Worm (Caenorhabditis elegans) whole organism, young adult: ENCODE measurements around the gene F29F11.20.

ENCODE experiments used
- F55B11.4 ChIP-seq: sonication (generic microtip); optimal IDR thresholded peaks from 2 replicates; lab custom pipeline; 2016; ENCODE audit warnings: missing compliant biosample characterization, missing genetic modification characterization, borderline replicate concordance; ENCODE audit not compliant: insufficient read depth
- T26A5.8 ChIP-seq: sonication (generic microtip); optimal IDR thresholded peaks from 2 replicates; lab custom pipeline; 2016; ENCODE audit warnings: missing genetic modification characterization, missing compliant biosample characterization
- Y95B8A.8 ChIP-seq: fragments of 200-800 bp; sonication (Bioruptor generic); IDR thresholded peaks from 2 replicates; pipeline ENCODE4 v1.3.6; 2022; ENCODE audit warnings: missing genetic modification reagents, missing genetic modification characterization, missing compliant biosample characterization
- akir-1 ChIP-seq: fragments of 200-800 bp; sonication (Bioruptor generic); optimal IDR thresholded peaks from 2 replicates; lab custom pipeline; 2018; ENCODE audit warnings: mild to moderate bottlenecking, missing genetic modification characterization, moderate library complexity, missing compliant biosample characterization
- atf-7 ChIP-seq: sonication (generic microtip); optimal IDR thresholded peaks from 2 replicates; lab custom pipeline; 2017; ENCODE audit warnings: mild to moderate bottlenecking, missing genetic modification characterization, missing compliant biosample characterization
- attf-3 ChIP-seq: fragments of 200-800 bp; sonication (Bioruptor generic); conservative IDR thresholded peaks from 2 replicates; pipeline ENCODE4 v1.3.6; 2022; ENCODE audit warnings: missing genetic modification reagents, missing genetic modification characterization, missing compliant biosample characterization
- die-1 ChIP-seq: sonication (generic microtip); optimal IDR thresholded peaks from 2 replicates; lab custom pipeline; 2016; ENCODE audit warnings: missing genotype, mild to moderate bottlenecking, missing genetic modification characterization, missing compliant biosample characterization
- lin-35 ChIP-seq, 3 experiments: fragments of 150-350 bp in 2 of 3; sonication (generic microtip) in 1 of 3; optimal IDR thresholded peaks; 2 replicates each; lab custom pipeline; 2014 to 2018; ENCODE audit warnings: missing biosample characterization in 3 of 3, missing genetic modification characterization in 3 of 3, missing genetic modification reagents in 3 of 3
- pha-4 ChIP-seq: fragments of 150-350 bp; sonication (generic microtip); optimal IDR thresholded peaks from 2 replicates; lab custom pipeline; 2014; ENCODE audit warnings: missing biosample characterization, missing genetic modification reagents, missing genetic modification characterization
- sdz-38 ChIP-seq: sonication (generic microtip); optimal IDR thresholded peaks from 2 replicates; lab custom pipeline; 2016; ENCODE audit warnings: missing genotype, missing genetic modification characterization, missing compliant biosample characterization
- snpc-4 ChIP-seq, 5 experiments: fragments of 150-350 bp in 1 of 5; sonication (generic microtip) in 4 of 5; optimal IDR thresholded peaks; 2 replicates each; lab custom pipeline; 2014 to 2018; ENCODE audit warnings: missing genetic modification characterization in 5 of 5, missing biosample characterization in 3 of 5, antibody characterized with exemption in 2 of 5, mild to moderate bottlenecking in 2 of 5, missing compliant biosample characterization in 2 of 5, missing genotype in 2 of 5, moderate library complexity in 2 of 5, missing genetic modification reagents in 1 of 5
- somi-1 ChIP-seq: fragments of 200-800 bp; sonication (Bioruptor generic); optimal IDR thresholded peaks from 2 replicates; lab custom pipeline; 2018; ENCODE audit warnings: mild to moderate bottlenecking, missing genetic modification characterization, missing compliant biosample characterization
- tlf-1 ChIP-seq: fragments of 200-800 bp; sonication (Bioruptor generic); optimal IDR thresholded peaks from 2 replicates; lab custom pipeline; 2018; ENCODE audit warnings: mild to moderate bottlenecking, missing genetic modification characterization, missing compliant biosample characterization

ce11 chrV:10667284-10667683 lies 20.4 kb upstream of the F29F11.20 start, which contains the start of gene twk-12:
- TF ChIP-seq T26A5.8: no peak
- no peak for TF ChIP-seq snpc-4 (GFP tag; optimal IDR thresholded peaks at IDR 0.05; lab: Kevin White, UChicago)
- no peak for TF ChIP-seq snpc-4 (tag; optimal IDR thresholded peaks at IDR 0.05; lab: Kevin White, UChicago)
- no peak for TF ChIP-seq tlf-1
- no peak for TF ChIP-seq die-1
- TF ChIP-seq somi-1 (GFP tag; lab: Kevin White, UChicago): no peak
- TF ChIP-seq atf-7 (tag; lab: Kevin White, UChicago): no peak
- TF ChIP-seq pha-4: no peak
- TF ChIP-seq sdz-38: no peak
- TF ChIP-seq F55B11.4 (tag; lab: Kevin White, UChicago): no peak
- no peak for TF ChIP-seq Y95B8A.8
- no peak for TF ChIP-seq lin-35 (GFP tag; optimal IDR thresholded peaks at IDR 0.05; lab: Kevin White, UChicago)
- no peak for TF ChIP-seq akir-1 (GFP tag; lab: Kevin White, UChicago)
- no peak for TF ChIP-seq attf-3 (GFP tag; lab: Robert Waterston, UW)
